Fruit fly (Drosophila melanogaster) S2 (cell line): Measurements from ENCODE around the gene CG33322.

Experiments
- CG8478 ChIP-seq: fragments of >200 bp; optimal IDR thresholded peaks from 2 replicates; lab custom pipeline; 2018
- CTCF ChIP-seq, 2 experiments: fragments of >200 bp; optimal IDR thresholded peaks; 2 replicates each; lab custom pipeline; 2018

- TF ChIP-seq CTCF (optimal IDR thresholded peaks at IDR 0.05; lab: Kevin White, UChicago): peak in 1 of 2 experiments; percentile 20
- TF ChIP-seq CG8478 (lab: Kevin White, UChicago): no peak
Observed at dm6 chr2L:20822489-20823195, 6.6 kb upstream of the CG33322 start, which contains the start of gene CG9331.
